Fruit fly (Drosophila melanogaster): ENCODE results near the gene CG8034.

- TF ChIP-seq psq (optimal IDR thresholded peaks at IDR 0.05) (no peak), CG8478 (optimal IDR thresholded peaks at IDR 0.05) (no peak)
Measured at dm6 chrX:19265802-19266479, 32.0 kb downstream of the CG8034 start.

Data from whole organism.